Worm (Caenorhabditis elegans) whole organism, early embryonic: ENCODE results near the gene nhr-187.

Source experiments
- F13C5.2 ChIP-seq: sonication (generic microtip); optimal IDR thresholded peaks from 2 replicates; lab custom pipeline; 2017; ENCODE audit warnings: mild to moderate bottlenecking, missing genetic modification characterization, inconsistent platforms, missing compliant biosample characterization
- aly-1 ChIP-seq: sonication (generic microtip); optimal IDR thresholded peaks from 2 replicates; lab custom pipeline; 2016; ENCODE audit warnings: missing genetic modification characterization, missing compliant biosample characterization
- ama-1 ChIP-seq: fragments of 150-350 bp; optimal IDR thresholded peaks from 2 replicates; lab custom pipeline; 2014
- ceh-36 ChIP-seq: sonication (generic microtip); optimal IDR thresholded peaks from 2 replicates; lab custom pipeline; 2016; ENCODE audit warnings: missing genetic modification characterization, inconsistent platforms, missing compliant biosample characterization
- ets-7 ChIP-seq: sonication (generic microtip); optimal IDR thresholded peaks from 2 replicates; lab custom pipeline; 2016; ENCODE audit warnings: missing genotype, missing genetic modification characterization, missing compliant biosample characterization
- flt-1 ChIP-seq: fragments of 200-800 bp; sonication (Bioruptor generic); IDR thresholded peaks from 2 replicates; pipeline ENCODE4 v1.3.6; 2022; ENCODE audit warnings: missing genetic modification characterization, missing compliant biosample characterization
- hmbx-1 ChIP-seq: sonication (generic microtip); optimal IDR thresholded peaks from 2 replicates; lab custom pipeline; 2016; ENCODE audit warnings: mild to moderate bottlenecking, missing genetic modification characterization, missing compliant biosample characterization
- hmg-4 ChIP-seq: fragments of 200-800 bp; sonication (Bioruptor generic); optimal IDR thresholded peaks from 2 replicates; lab custom pipeline; 2018; ENCODE audit warnings: mild to moderate bottlenecking, missing genetic modification characterization, missing compliant biosample characterization
- hnd-1 ChIP-seq: sonication (generic microtip); optimal IDR thresholded peaks from 2 replicates; lab custom pipeline; 2016; ENCODE audit warnings: missing genetic modification characterization, missing compliant biosample characterization
- pes-1 ChIP-seq: fragments of 200-800 bp; sonication (Bioruptor generic); IDR thresholded peaks from 2 replicates; pipeline ENCODE4 v1.3.6; 2022; ENCODE audit warnings: missing genetic modification reagents, missing genetic modification characterization, missing compliant biosample characterization
- sea-1 ChIP-seq: fragments of 200-800 bp; sonication (Bioruptor generic); conservative IDR thresholded peaks from 2 replicates; pipeline ENCODE4 v1.3.6; 2022; ENCODE audit warnings: missing genetic modification characterization, missing compliant biosample characterization
- tbx-37 ChIP-seq: fragments of 200-800 bp; sonication (Bioruptor generic); conservative IDR thresholded peaks from 2 replicates; pipeline ENCODE4 v1.3.6; 2022; ENCODE audit warnings: missing genetic modification reagents, missing genetic modification characterization, missing compliant biosample characterization
- tra-4 ChIP-seq: sonication (generic microtip); optimal IDR thresholded peaks from 2 replicates; lab custom pipeline; 2017; ENCODE audit warnings: missing genetic modification characterization, missing compliant biosample characterization

- TF ChIP-seq hnd-1 (tag; lab: Kevin White, UChicago): no peak
- TF ChIP-seq ama-1 (lab: Kevin White, UChicago): no peak
- TF ChIP-seq flt-1 (GFP tag; lab: Robert Waterston, UW): no peak
- TF ChIP-seq hmg-4: no peak
- TF ChIP-seq aly-1 (tag; lab: Kevin White, UChicago): no peak
- no peak for TF ChIP-seq sea-1 (GFP tag; lab: Robert Waterston, UW)
- TF ChIP-seq tbx-37 (GFP tag; lab: Robert Waterston, UW): no peak
- no peak for TF ChIP-seq F13C5.2 (tag; lab: Kevin White, UChicago)
- no peak for TF ChIP-seq tra-4 (tag; lab: Kevin White, UChicago)
- no peak for TF ChIP-seq hmbx-1
- no peak for TF ChIP-seq pes-1 (GFP tag; lab: Robert Waterston, UW)
- no peak for TF ChIP-seq ets-7 (tag; lab: Kevin White, UChicago)
- TF ChIP-seq ceh-36 (tag; lab: Kevin White, UChicago): no peak
These were observed 37.6 kb downstream of the nhr-187 start for ce11 chrV:3825190-3825589.
